ENCODE assay signal across 1 fruit fly cellular context in the genomic region with DNA sequence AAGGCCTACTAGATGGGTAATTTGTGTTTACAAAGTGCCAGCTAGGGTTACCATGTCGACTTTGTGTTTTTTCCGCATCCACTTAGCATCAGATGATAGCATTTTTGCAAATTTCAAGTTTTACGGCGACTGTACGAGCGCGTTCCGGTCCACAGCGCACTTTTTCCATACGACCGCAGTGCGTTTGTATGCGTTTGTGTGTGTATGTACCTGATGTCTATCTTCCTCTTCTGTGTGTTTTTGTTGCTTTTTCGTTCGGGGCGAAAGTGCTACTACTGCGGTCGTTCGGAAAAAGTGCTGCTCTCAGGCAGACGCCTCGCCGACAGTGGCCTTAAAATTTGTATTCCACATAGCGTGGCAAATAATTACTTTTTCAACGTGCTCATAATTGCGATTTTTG.
TF ChIP-seq lines count a peak whose summit lies in the region.

No protein-coding gene starts in this region.

TF ChIP-seq in whole organism, embryonic, 481 proteins besides CTCF, POLR2A, EP300 and RAD21 (continued from another document):
- TF ChIP-seq Ptx1 (GFP tag; IDR thresholded peaks at IDR 0.05; lab: Robert Waterston, UW) (no peak), CG4282 (GFP tag; optimal IDR thresholded peaks at IDR 0.05; lab: Kevin White, UChicago) (no peak), CG3407 (GFP tag; optimal IDR thresholded peaks at IDR 0.05; lab: Kevin White, UChicago) (no peak), gt (GFP tag; IDR thresholded peaks at IDR 0.05; lab: Robert Waterston, UW) (no peak), CG11093 (GFP tag; IDR thresholded peaks at IDR 0.05; lab: Robert Waterston, UW) (no peak), nerfin-1 (tag; optimal IDR thresholded peaks at IDR 0.05; lab: Kevin White, UChicago) (no peak), MESR4 (GFP tag; optimal IDR thresholded peaks at IDR 0.05; lab: Kevin White, UChicago) (peak; percentile 41), disco-r (GFP tag; optimal IDR thresholded peaks at IDR 0.05; lab: Kevin White, UChicago) (no peak), vfl (GFP tag; optimal IDR thresholded peaks at IDR 0.05; lab: Kevin White, UChicago) (no peak), CG2116 (GFP tag; optimal IDR thresholded peaks at IDR 0.05; lab: Kevin White, UChicago) (no peak), CG1603 (tag; optimal IDR thresholded peaks at IDR 0.05; lab: Kevin White, UChicago) (no peak), NC2α (GFP tag; optimal IDR thresholded peaks at IDR 0.05; lab: Kevin White, UChicago) (no peak), Meics (GFP tag; optimal IDR thresholded peaks at IDR 0.05; lab: Kevin White, UChicago) (no peak), fu2 (GFP tag; optimal IDR thresholded peaks at IDR 0.05; lab: Kevin White, UChicago) (no peak), CG3838 (GFP tag; optimal IDR thresholded peaks at IDR 0.05; lab: Kevin White, UChicago) (no peak), pb (GFP tag; optimal IDR thresholded peaks at IDR 0.05; lab: Kevin White, UChicago) (no peak), CHES-1-like (GFP tag; optimal IDR thresholded peaks at IDR 0.05; lab: Kevin White, UChicago) (peak; percentile 27), CG12659 (GFP tag; optimal IDR thresholded peaks at IDR 0.05; lab: Kevin White, UChicago) (peak; percentile 27), z (GFP tag; IDR thresholded peaks at IDR 0.05; lab: Robert Waterston, UW) (no peak), shn (GFP tag; optimal IDR thresholded peaks at IDR 0.05; lab: Kevin White, UChicago) (no peak), tgo (GFP tag; IDR thresholded peaks at IDR 0.05; lab: Robert Waterston, UW) (no peak), CG17359 (tag; optimal IDR thresholded peaks at IDR 0.05; lab: Kevin White, UChicago) (no peak), Taf1 (GFP tag; IDR thresholded peaks at IDR 0.05; lab: Robert Waterston, UW) (no peak), Hr3 (GFP tag; optimal IDR thresholded peaks at IDR 0.05; lab: Kevin White, UChicago) (no peak), CG8478 (optimal IDR thresholded peaks at IDR 0.05; lab: Kevin White, UChicago) (no peak), Kr (GFP tag; optimal IDR thresholded peaks at IDR 0.05; lab: Kevin White, UChicago) (no peak), Sox100B (GFP tag; optimal IDR thresholded peaks at IDR 0.05; lab: Kevin White, UChicago) (no peak), mld (GFP tag; IDR thresholded peaks at IDR 0.05; lab: Robert Waterston, UW; ENCODE audit: partially characterized antibody) (0 out of 3 replicates have a peak, but pooled peaks have one; percentile 26), CG1233 (GFP tag; optimal IDR thresholded peaks at IDR 0.05; lab: Kevin White, UChicago) (no peak), en (GFP tag; optimal IDR thresholded peaks at IDR 0.05; lab: Kevin White, UChicago) (no peak), br (optimal IDR thresholded peaks at IDR 0.05; lab: Kevin White, UChicago) (no peak), CG11247 (GFP tag; IDR thresholded peaks at IDR 0.05; lab: Robert Waterston, UW) (no peak), ro (GFP tag; IDR thresholded peaks at IDR 0.05; lab: Robert Waterston, UW) (no peak), CG34422 (GFP tag; IDR thresholded peaks at IDR 0.05; lab: Robert Waterston, UW) (peak; percentile 86), maf-S (GFP tag; optimal IDR thresholded peaks at IDR 0.05; lab: Kevin White, UChicago) (no peak), wdn (GFP tag; IDR thresholded peaks at IDR 0.05; lab: Robert Waterston, UW) (0 out of 2 replicates have a peak, but pooled peaks have one; percentile 13), CG4404 (GFP tag; IDR thresholded peaks at IDR 0.05; lab: Robert Waterston, UW) (no peak), CG17385 (GFP tag; optimal IDR thresholded peaks at IDR 0.05; lab: Kevin White, UChicago) (peak; percentile 91), CG6791 (GFP tag; IDR thresholded peaks at IDR 0.05; lab: Robert Waterston, UW; ENCODE audit: partially characterized antibody) (no peak), D (optimal IDR thresholded peaks at IDR 0.05; lab: Kevin White, UChicago) (peak; percentile 36), D (GFP tag; optimal IDR thresholded peaks at IDR 0.05; lab: Kevin White, UChicago) (no peak), CG18764 (GFP tag; optimal IDR thresholded peaks at IDR 0.05; lab: Kevin White, UChicago) (no peak), CG18476 (GFP tag; optimal IDR thresholded peaks at IDR 0.05; lab: Kevin White, UChicago) (no peak), HmgD (GFP tag; optimal IDR thresholded peaks at IDR 0.05; lab: Kevin White, UChicago) (peak; percentile 89), zf30C (GFP tag; optimal IDR thresholded peaks at IDR 0.05; lab: Kevin White, UChicago) (no peak), twi (tag; optimal IDR thresholded peaks at IDR 0.05; lab: Kevin White, UChicago) (no peak), ham (GFP tag; IDR thresholded peaks at IDR 0.05; lab: Robert Waterston, UW) (no peak), bcd (GFP tag; optimal IDR thresholded peaks at IDR 0.05; lab: Kevin White, UChicago) (no peak), Med (GFP tag; lab: Kevin White, UChicago) (no peak), eve (GFP tag; optimal IDR thresholded peaks at IDR 0.05; lab: Kevin White, UChicago) (no peak), Fer3 (tag; optimal IDR thresholded peaks at IDR 0.05; lab: Kevin White, UChicago) (no peak), wek (GFP tag; optimal IDR thresholded peaks at IDR 0.05; lab: Kevin White, UChicago) (no peak), cas (GFP tag; IDR thresholded peaks at IDR 0.05; lab: Robert Waterston, UW) (no peak), E2f2 (GFP tag; IDR thresholded peaks at IDR 0.05; lab: Robert Waterston, UW) (0 out of 2 replicates have a peak, but pooled peaks have one; percentile 19), CG7987 (GFP tag; optimal IDR thresholded peaks at IDR 0.05; lab: Kevin White, UChicago) (no peak), emc (GFP tag; optimal IDR thresholded peaks at IDR 0.05; lab: Kevin White, UChicago) (no peak), CG11085 (GFP tag; IDR thresholded peaks at IDR 0.05; lab: Robert Waterston, UW) (no peak), Mad (GFP tag; optimal IDR thresholded peaks at IDR 0.05; lab: Kevin White, UChicago) (no peak), inv (GFP tag; IDR thresholded peaks at IDR 0.05; lab: Robert Waterston, UW; ENCODE audit: partially characterized antibody) (peak; percentile 21; the same call in 1 of the 2 replicates), tup (GFP tag; optimal IDR thresholded peaks at IDR 0.05; lab: Kevin White, UChicago) (no peak), CG7357 (GFP tag; IDR thresholded peaks at IDR 0.05; lab: Robert Waterston, UW) (no peak), HmgZ (tag; optimal IDR thresholded peaks at IDR 0.05; lab: Kevin White, UChicago) (peak; percentile 23), CG6689 (GFP tag; IDR thresholded peaks at IDR 0.05; lab: Robert Waterston, UW) (no peak), CG9609 (GFP tag; optimal IDR thresholded peaks at IDR 0.05; lab: Kevin White, UChicago) (no peak), dm (GFP tag; optimal IDR thresholded peaks at IDR 0.05; lab: Kevin White, UChicago) (peak; percentile 30), Max (GFP tag; optimal IDR thresholded peaks at IDR 0.05; lab: Kevin White, UChicago) (no peak), CG31365 (tag; optimal IDR thresholded peaks at IDR 0.05; lab: Kevin White, UChicago) (no peak), usp (GFP tag; optimal IDR thresholded peaks at IDR 0.05; lab: Kevin White, UChicago) (no peak), CG9797 (GFP tag; optimal IDR thresholded peaks at IDR 0.05; lab: Kevin White, UChicago) (no peak), CG2875 (GFP tag; optimal IDR thresholded peaks at IDR 0.05; lab: Kevin White, UChicago) (no peak), CG2678 (tag; optimal IDR thresholded peaks at IDR 0.05; lab: Kevin White, UChicago) (no peak), Jarid2 (GFP tag; optimal IDR thresholded peaks at IDR 0.05; lab: Kevin White, UChicago) (no peak), zen (tag; optimal IDR thresholded peaks at IDR 0.05; lab: Kevin White, UChicago) (no peak), CG11504 (tag; optimal IDR thresholded peaks at IDR 0.05; lab: Kevin White, UChicago) (no peak), CG3163 (GFP tag; optimal IDR thresholded peaks at IDR 0.05; lab: Kevin White, UChicago) (no peak), sima (GFP tag; optimal IDR thresholded peaks at IDR 0.05; lab: Kevin White, UChicago) (no peak), Trl (optimal IDR thresholded peaks at IDR 0.05; lab: Kevin White, UChicago) (no peak), Trl (GFP tag; optimal IDR thresholded peaks at IDR 0.05; lab: Kevin White, UChicago) (no peak), pzg (GFP tag; optimal IDR thresholded peaks at IDR 0.05; lab: Kevin White, UChicago) (peak; percentile 7), fd64A (GFP tag; optimal IDR thresholded peaks at IDR 0.05; lab: Kevin White, UChicago) (no peak), CG14050 (GFP tag; IDR thresholded peaks at IDR 0.05; lab: Robert Waterston, UW) (no peak), slou (GFP tag; optimal IDR thresholded peaks at IDR 0.05; lab: Kevin White, UChicago) (no peak), CG9727 (GFP tag; optimal IDR thresholded peaks at IDR 0.05; lab: Kevin White, UChicago) (no peak), CG32767 (GFP tag; IDR thresholded peaks at IDR 0.05; lab: Robert Waterston, UW) (peak; percentile 96), Bgb (GFP tag; IDR thresholded peaks at IDR 0.05; lab: Robert Waterston, UW; ENCODE audit: partially characterized antibody) (peak; percentile 49), sug (tag; optimal IDR thresholded peaks at IDR 0.05; lab: Kevin White, UChicago) (peak; percentile 23), CG18262 (tag; optimal IDR thresholded peaks at IDR 0.05; lab: Kevin White, UChicago) (no peak), Oaz (GFP tag; IDR thresholded peaks at IDR 0.05; lab: Robert Waterston, UW) (no peak), grau (tag; optimal IDR thresholded peaks at IDR 0.05; lab: Kevin White, UChicago) (no peak), lbe (GFP tag; optimal IDR thresholded peaks at IDR 0.05; lab: Kevin White, UChicago) (no peak), btn (GFP tag; optimal IDR thresholded peaks at IDR 0.05; lab: Kevin White, UChicago) (no peak), CG18599 (GFP tag; optimal IDR thresholded peaks at IDR 0.05; lab: Kevin White, UChicago) (no peak), CG33557 (GFP tag; optimal IDR thresholded peaks at IDR 0.05; lab: Kevin White, UChicago) (peak; percentile 19), pfk (GFP tag; optimal IDR thresholded peaks at IDR 0.05; lab: Kevin White, UChicago) (no peak), pnt (GFP tag; optimal IDR thresholded peaks at IDR 0.05; lab: Kevin White, UChicago) (no peak), CG18619 (GFP tag; optimal IDR thresholded peaks at IDR 0.05; lab: Kevin White, UChicago) (no peak), Six4 (GFP tag; optimal IDR thresholded peaks at IDR 0.05; lab: Kevin White, UChicago) (no peak), NFAT (GFP tag; IDR thresholded peaks at IDR 0.05; lab: Robert Waterston, UW) (no peak), ind (GFP tag; optimal IDR thresholded peaks at IDR 0.05; lab: Kevin White, UChicago) (no peak), tll (GFP tag; optimal IDR thresholded peaks at IDR 0.05; lab: Kevin White, UChicago) (no peak)
